Worm (Caenorhabditis elegans): ENCODE results near the gene gst-41.

Gene gst-41

DNA sequence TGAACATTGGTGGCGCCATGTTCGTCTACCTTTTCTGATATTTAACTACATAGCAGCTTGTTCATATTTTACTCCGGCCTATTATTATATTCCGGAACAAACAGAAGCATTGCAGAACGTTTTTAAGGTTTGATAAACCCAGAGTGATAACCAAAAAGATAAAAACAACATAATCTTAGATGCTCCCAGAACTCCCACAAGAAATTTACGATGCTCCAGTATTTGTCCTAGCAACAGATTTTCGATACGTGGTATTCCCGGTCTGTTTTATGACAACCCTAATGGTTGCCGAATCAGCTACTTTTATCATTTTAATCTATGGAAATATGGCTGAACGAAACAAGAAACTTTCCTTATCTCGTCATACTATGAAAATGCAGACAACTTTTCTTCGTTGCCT, 45.5 kb downstream of the gst-41 start:
- TF ChIP-seq tra-4 (tag; optimal IDR thresholded peaks at IDR 0.05): no peak

DNA sequence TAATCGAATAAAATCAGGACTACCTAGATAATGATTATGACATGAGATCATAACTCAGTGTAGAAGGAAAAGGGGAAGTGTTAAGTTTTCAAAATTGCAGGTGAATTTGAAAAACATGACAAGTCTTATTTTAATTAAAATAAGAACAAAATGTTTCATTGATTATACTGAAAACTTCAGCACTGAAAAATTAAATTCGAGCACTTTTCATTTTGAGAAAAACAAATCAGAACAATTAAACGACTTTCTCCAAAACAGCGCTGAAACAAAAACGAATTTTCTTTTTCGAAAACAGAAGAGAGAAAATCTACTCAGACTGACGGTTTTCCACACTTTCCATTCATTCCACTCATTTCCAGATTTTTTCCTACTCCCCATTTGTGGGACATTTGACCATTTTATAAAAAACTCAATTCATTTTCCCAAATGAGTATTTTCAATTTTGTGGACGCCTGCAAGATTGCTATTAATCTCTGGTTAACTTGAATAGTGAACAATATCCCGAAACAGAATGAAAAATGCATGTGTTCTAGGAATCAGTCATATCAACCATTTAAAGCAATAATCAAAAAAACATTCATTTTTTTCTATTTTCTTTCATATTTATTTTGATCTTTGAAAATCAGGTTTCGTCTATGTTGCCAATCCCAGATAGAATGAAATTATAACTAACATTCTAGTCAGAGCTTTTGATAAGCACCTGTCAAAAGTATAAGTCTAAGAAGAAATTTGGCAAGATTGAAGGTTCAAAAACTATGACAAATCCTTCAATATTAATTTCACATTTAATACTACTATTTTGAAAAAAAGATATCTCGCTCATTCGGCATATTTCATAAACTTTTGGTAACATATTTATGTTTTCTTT, 46.7 kb downstream of the gst-41 start, which contains the start of the genes srh-231 and srh-275:
Gene srh-231, minus strand, starts transcription at position 51 of the 868 bp plus-strand sequence.
Gene srh-275, plus strand, starts transcription at position 818 of the 868 bp plus-strand sequence.
- no peak for TF ChIP-seq B0310.2 (tag; optimal IDR thresholded peaks at IDR 0.05)
- TF ChIP-seq flt-1 (GFP tag; IDR thresholded peaks at IDR 0.05): no peak
- no peak for TF ChIP-seq aly-1 (tag; optimal IDR thresholded peaks at IDR 0.05)
- TF ChIP-seq ceh-13 (GFP tag; optimal IDR thresholded peaks at IDR 0.05): no peak
- TF ChIP-seq scrt-1 (GFP tag; IDR thresholded peaks at IDR 0.05): no peak
- no peak for TF ChIP-seq hmbx-1 (tag; optimal IDR thresholded peaks at IDR 0.05)
- no peak for TF ChIP-seq tbx-11 (GFP tag; IDR thresholded peaks at IDR 0.05)
- TF ChIP-seq sea-1 (GFP tag; conservative IDR thresholded peaks at IDR 0.05): no peak
- no peak for TF ChIP-seq ama-1 (optimal IDR thresholded peaks at IDR 0.05)
- no peak for TF ChIP-seq pes-1 (GFP tag; IDR thresholded peaks at IDR 0.05)
- TF ChIP-seq ceh-36 (tag; optimal IDR thresholded peaks at IDR 0.05): no peak
- TF ChIP-seq hnd-1 (tag; optimal IDR thresholded peaks at IDR 0.05): no peak
- no peak for TF ChIP-seq F13C5.2 (tag; optimal IDR thresholded peaks at IDR 0.05)
- TF ChIP-seq tra-4 (tag; optimal IDR thresholded peaks at IDR 0.05): no peak
- no peak for TF ChIP-seq tbx-37 (GFP tag; conservative IDR thresholded peaks at IDR 0.05)
- no peak for TF ChIP-seq hmg-4 (GFP tag; optimal IDR thresholded peaks at IDR 0.05)
- no peak for TF ChIP-seq ets-7 (tag; optimal IDR thresholded peaks at IDR 0.05)

DNA sequence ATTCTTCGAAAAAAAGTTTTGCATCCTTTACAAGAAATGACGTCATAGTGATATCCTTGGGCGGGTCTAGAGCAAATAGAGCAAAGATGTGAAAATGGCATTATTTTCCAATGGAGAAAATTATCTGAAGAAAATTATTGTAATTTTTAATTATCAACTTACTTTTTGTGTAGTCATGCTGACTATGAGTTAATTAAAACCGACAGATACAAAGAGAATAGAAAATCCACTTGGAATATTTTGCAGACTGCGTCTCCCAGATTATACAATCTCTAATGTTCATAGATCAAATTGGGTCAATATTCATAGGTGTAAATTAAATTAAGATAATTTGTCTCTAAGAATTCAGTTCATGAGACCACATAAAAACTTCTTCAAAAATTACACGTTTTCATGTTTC, 49.6 kb downstream of the gst-41 start, which contains the start of gene nhr-149:
Gene nhr-149, minus strand, starts transcription at position 101 of the 400 bp plus-strand sequence.
- TF ChIP-seq pes-1 (GFP tag; IDR thresholded peaks at IDR 0.05) (no peak), ceh-36 (tag; optimal IDR thresholded peaks at IDR 0.05) (no peak)
